Worm (Caenorhabditis elegans): ENCODE data around the gene H41C03.3.

The H41C03.3 gene

DNA sequence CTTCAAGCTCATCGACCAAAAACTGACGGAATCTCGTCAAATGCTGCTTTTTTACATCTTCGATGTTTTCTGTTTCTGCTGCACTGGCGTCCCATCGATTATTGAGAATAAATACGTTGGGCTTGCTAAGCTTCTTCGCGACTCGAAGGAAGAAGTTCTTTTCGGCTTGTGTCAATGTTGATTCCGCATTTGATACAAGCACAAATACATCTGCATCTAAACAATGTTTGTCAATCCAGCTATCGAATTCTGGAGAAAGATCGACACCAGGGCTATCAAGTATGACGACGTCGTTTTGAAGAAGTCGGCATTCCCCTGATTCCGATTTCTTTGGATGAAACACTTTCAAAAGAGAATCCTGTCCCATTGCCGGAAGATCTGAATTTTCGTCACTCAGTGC is 10.4 kb upstream of the H41C03.3 start:
- TF ChIP-seq nhr-28 (tag; optimal IDR thresholded peaks at IDR 0.05) (no peak), tbx-8 (GFP tag; optimal IDR thresholded peaks at IDR 0.05) (no peak), ces-1 (GFP tag; optimal IDR thresholded peaks at IDR 0.05) (no peak), bed-3 (GFP tag; optimal IDR thresholded peaks at IDR 0.05) (no peak)

DNA sequence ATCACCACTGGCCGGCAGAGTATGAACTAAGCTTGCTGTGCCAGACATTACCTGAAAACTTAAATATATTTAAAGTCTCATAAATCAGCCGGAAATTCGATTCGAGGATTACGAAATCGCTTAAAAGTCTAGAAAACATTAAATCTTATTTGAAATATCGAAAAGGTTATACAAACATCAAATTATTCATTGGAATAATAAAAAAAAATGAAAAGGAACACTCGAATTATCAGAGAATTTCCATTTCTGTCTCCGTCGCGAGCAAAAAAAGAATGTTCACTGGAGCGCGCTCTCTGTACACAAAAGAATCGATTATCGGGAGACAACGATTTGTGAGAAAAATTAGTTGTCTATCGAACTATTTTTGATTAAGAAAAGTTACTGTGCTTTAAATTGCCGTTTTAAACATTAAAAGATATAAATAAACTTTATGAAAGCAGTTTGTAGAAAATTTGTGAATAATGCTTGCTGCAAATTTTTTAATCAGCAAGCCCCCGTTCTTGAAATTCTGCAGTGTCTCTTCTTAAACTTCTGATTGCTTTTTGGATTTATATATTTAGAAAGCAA is 9.3 kb upstream of the H41C03.3 start, which contains the start of gene fzo-1:
fzo-1 (minus strand) TSS at position 51 of the 567 bp plus-strand sequence.
- TF ChIP-seq tbx-8 (GFP tag; optimal IDR thresholded peaks at IDR 0.05) (no peak), nhr-237 (tag; optimal IDR thresholded peaks at IDR 0.05) (peak; percentile 38), mep-1 (tag; optimal IDR thresholded peaks at IDR 0.05) (no peak), cnd-1 (tag; optimal IDR thresholded peaks at IDR 0.05) (peak; percentile 32), mab-5 (tag; optimal IDR thresholded peaks at IDR 0.05) (no peak), ceh-43 (GFP tag; optimal IDR thresholded peaks at IDR 0.05) (no peak), flh-1 (GFP tag; optimal IDR thresholded peaks at IDR 0.05) (no peak), nhr-2 (tag; optimal IDR thresholded peaks at IDR 0.05) (no peak), hlh-1 (tag; optimal IDR thresholded peaks at IDR 0.05) (no peak), unc-39 (tag; optimal IDR thresholded peaks at IDR 0.05) (no peak), zip-8 (tag; optimal IDR thresholded peaks at IDR 0.05) (no peak), nhr-12 (tag; optimal IDR thresholded peaks at IDR 0.05) (no peak), snpc-4 (tag; optimal IDR thresholded peaks at IDR 0.05) (no peak), lin-32 (GFP tag; optimal IDR thresholded peaks at IDR 0.05) (no peak), bed-3 (GFP tag; optimal IDR thresholded peaks at IDR 0.05) (peak; percentile 19), lsy-2 (tag; optimal IDR thresholded peaks at IDR 0.05) (peak; percentile 32), ham-2 (GFP tag; optimal IDR thresholded peaks at IDR 0.05) (no peak), ztf-11 (tag; optimal IDR thresholded peaks at IDR 0.05) (no peak), unc-62 (GFP tag; optimal IDR thresholded peaks at IDR 0.05) (no peak), ceh-39 (tag; optimal IDR thresholded peaks at IDR 0.05) (peak; percentile 20), elt-1 (tag; optimal IDR thresholded peaks at IDR 0.05; ENCODE audit: borderline replicate concordance, insufficient read depth) (no peak), M03D4.4 (tag; optimal IDR thresholded peaks at IDR 0.05) (no peak), lin-13 (tag; optimal IDR thresholded peaks at IDR 0.05) (no peak), pha-4 (tag; optimal IDR thresholded peaks at IDR 0.05) (no peak), nhr-28 (tag; optimal IDR thresholded peaks at IDR 0.05) (no peak), blmp-1 (tag; optimal IDR thresholded peaks at IDR 0.05) (no peak), ces-1 (GFP tag; optimal IDR thresholded peaks at IDR 0.05) (peak; percentile 82), unc-120 (tag; optimal IDR thresholded peaks at IDR 0.05; ENCODE audit: poor library complexity, severe bottlenecking) (peak; percentile 34), sptf-1 (tag; optimal IDR thresholded peaks at IDR 0.05) (no peak), sem-2 (GFP tag; optimal IDR thresholded peaks at IDR 0.05) (no peak), ceh-83 (GFP tag; optimal IDR thresholded peaks at IDR 0.05) (peak; percentile 59), mls-2 (tag; optimal IDR thresholded peaks at IDR 0.05) (no peak), elt-3 (tag; optimal IDR thresholded peaks at IDR 0.05) (no peak), drap-1 (GFP tag; optimal IDR thresholded peaks at IDR 0.05) (no peak), nhr-76 (tag; optimal IDR thresholded peaks at IDR 0.05) (no peak)

ce11 chrII:5838453-5838852 is 7.1 kb upstream of the H41C03.3 start, which contains the start of gene ZK1248.15:
Gene ZK1248.15, minus strand, starts transcription at chrII:5838553.
- TF ChIP-seq ceh-39 (tag; optimal IDR thresholded peaks at IDR 0.05) = no peak
- TF ChIP-seq nhr-2 (tag; optimal IDR thresholded peaks at IDR 0.05) = no peak
- TF ChIP-seq unc-62 (GFP tag; optimal IDR thresholded peaks at IDR 0.05) = no peak
- no peak for TF ChIP-seq ceh-83 (GFP tag; optimal IDR thresholded peaks at IDR 0.05)
- no peak for TF ChIP-seq nhr-12 (tag; optimal IDR thresholded peaks at IDR 0.05)
- TF ChIP-seq sem-2 (GFP tag; optimal IDR thresholded peaks at IDR 0.05) = no peak
- no peak for TF ChIP-seq cnd-1 (tag; optimal IDR thresholded peaks at IDR 0.05)
- no peak for TF ChIP-seq hlh-1 (tag; optimal IDR thresholded peaks at IDR 0.05)
- no peak for TF ChIP-seq mep-1 (tag; optimal IDR thresholded peaks at IDR 0.05)
- no peak for TF ChIP-seq unc-39 (tag; optimal IDR thresholded peaks at IDR 0.05)
- TF ChIP-seq bed-3 (GFP tag; optimal IDR thresholded peaks at IDR 0.05) = no peak
- TF ChIP-seq sptf-1 (tag; optimal IDR thresholded peaks at IDR 0.05) = no peak
- TF ChIP-seq nhr-76 (tag; optimal IDR thresholded peaks at IDR 0.05) = no peak
- TF ChIP-seq blmp-1 (tag; optimal IDR thresholded peaks at IDR 0.05) = no peak
- TF ChIP-seq ceh-43 (GFP tag; optimal IDR thresholded peaks at IDR 0.05) = no peak
- no peak for TF ChIP-seq pha-4 (tag; optimal IDR thresholded peaks at IDR 0.05)
